Fruit fly (Drosophila melanogaster): Measurements from ENCODE around the gene Irp-1A.

Gene Irp-1A

DNA sequence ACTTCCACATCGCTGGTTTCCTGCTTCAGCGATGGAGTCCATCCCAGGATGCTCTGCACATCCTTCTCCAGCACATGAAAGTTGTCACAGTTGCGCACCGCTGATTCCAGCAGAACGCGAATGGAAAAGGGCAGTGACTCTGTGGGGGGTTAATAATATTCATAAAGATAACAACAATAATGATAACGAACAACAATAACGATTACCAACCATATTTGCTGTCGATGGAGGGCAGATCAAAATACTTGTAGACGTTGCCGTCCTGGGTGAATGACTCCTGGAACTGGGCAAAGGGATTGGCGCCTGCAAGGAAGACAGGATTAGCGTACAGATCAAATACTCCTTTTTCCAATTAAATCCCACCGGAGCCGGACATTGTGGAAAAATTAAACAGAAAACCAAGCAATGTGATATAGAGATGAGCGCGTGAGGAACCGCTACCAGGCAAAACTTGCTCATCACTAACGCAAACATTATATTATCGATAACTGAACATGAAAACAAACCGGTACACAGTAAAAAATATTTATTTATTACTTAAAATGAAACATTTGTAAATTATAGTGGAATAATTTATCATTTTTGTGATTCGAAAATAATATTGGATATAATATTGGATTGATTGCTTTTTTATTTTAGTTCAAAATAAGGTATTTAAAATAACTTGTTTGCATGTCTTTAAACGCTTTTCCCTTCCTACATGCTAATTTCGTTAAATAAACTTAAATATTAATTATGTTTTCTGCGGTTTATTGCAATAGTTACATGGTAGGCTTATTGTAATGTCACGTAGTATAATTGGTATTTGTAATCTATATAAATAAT lies at the start of gene Irp-1A:
TSS of gene Irp-1A (minus strand) at position 439 of the 825 bp plus-strand sequence.
- no peak for TF ChIP-seq Hr38 (GFP tag; optimal IDR thresholded peaks at IDR 0.05)
- peak; percentile 52 for TF ChIP-seq Sox102F (GFP tag; optimal IDR thresholded peaks at IDR 0.05)
- no peak for TF ChIP-seq dac (GFP tag; optimal IDR thresholded peaks at IDR 0.05)
- peak; percentile 54 for TF ChIP-seq vri (GFP tag; optimal IDR thresholded peaks at IDR 0.05)
- peak; percentile 89 for TF ChIP-seq Eip78C (GFP tag)
- peak; percentile 18 for TF ChIP-seq CG9139 (GFP tag; optimal IDR thresholded peaks at IDR 0.05)
- TF ChIP-seq Hr4 (GFP tag; optimal IDR thresholded peaks at IDR 0.05), result peak; percentile 54
- peak; percentile 47 for TF ChIP-seq CG11762 (GFP tag; optimal IDR thresholded peaks at IDR 0.05; ENCODE audit: insufficient read depth)
- peak; percentile 84; the same call in 2 of the 3 replicates for TF ChIP-seq eg (GFP tag; IDR thresholded peaks at IDR 0.05)
- peak; percentile 10 for TF ChIP-seq Eip93F (GFP tag; optimal IDR thresholded peaks at IDR 0.05)
- no peak for TF ChIP-seq CG4318 (GFP tag; optimal IDR thresholded peaks at IDR 0.05)
- TF ChIP-seq Hr39 (GFP tag; optimal IDR thresholded peaks at IDR 0.05), result peak; percentile 33
- peak; percentile 49 for TF ChIP-seq CG7368 (GFP tag; optimal IDR thresholded peaks at IDR 0.05)
- peak; percentile 40 for TF ChIP-seq CG6276 (GFP tag; optimal IDR thresholded peaks at IDR 0.05)
- TF ChIP-seq lz (GFP tag; optimal IDR thresholded peaks at IDR 0.05), result peak; percentile 47
- peak; percentile 55 for TF ChIP-seq net (GFP tag; optimal IDR thresholded peaks at IDR 0.05)
- TF ChIP-seq achi (GFP tag; optimal IDR thresholded peaks at IDR 0.05), result peak; percentile 52
- peak; percentile 88 for TF ChIP-seq CG15336 (GFP tag; IDR thresholded peaks at IDR 0.05)
- TF ChIP-seq Blimp-1 (GFP tag; optimal IDR thresholded peaks at IDR 0.05), result no peak
- peak; percentile 46 for TF ChIP-seq CG10669 (GFP tag; optimal IDR thresholded peaks at IDR 0.05)
- TF ChIP-seq CG8319 (GFP tag; optimal IDR thresholded peaks at IDR 0.05), result peak; percentile 2
- TF ChIP-seq CG11902 (GFP tag; optimal IDR thresholded peaks at IDR 0.05), result no peak
- no peak for TF ChIP-seq Ets21C (GFP tag; optimal IDR thresholded peaks at IDR 0.05)
- peak; percentile 50 for TF ChIP-seq CG6792 (GFP tag; optimal IDR thresholded peaks at IDR 0.05)
- TF ChIP-seq Smox (GFP tag; optimal IDR thresholded peaks at IDR 0.05), result peak; percentile 62
- TF ChIP-seq CG31627 (GFP tag; optimal IDR thresholded peaks at IDR 0.05), result peak; percentile 32
- no peak for TF ChIP-seq spab (GFP tag; optimal IDR thresholded peaks at IDR 0.05)
- TF ChIP-seq CG3032 (tag; optimal IDR thresholded peaks at IDR 0.05), result peak; percentile 78
- no peak for TF ChIP-seq CG6854 (GFP tag; optimal IDR thresholded peaks at IDR 0.05)
- TF ChIP-seq topi (GFP tag; optimal IDR thresholded peaks at IDR 0.05), result peak; percentile 47
- TF ChIP-seq esn (GFP tag; optimal IDR thresholded peaks at IDR 0.05), result peak; percentile 73
- TF ChIP-seq CG1621 (tag; optimal IDR thresholded peaks at IDR 0.05), result no peak
- TF ChIP-seq CG8632 (GFP tag; optimal IDR thresholded peaks at IDR 0.05), result peak; percentile 45
- TF ChIP-seq CG8119 (GFP tag; IDR thresholded peaks at IDR 0.05), result peak; percentile 80
- peak; percentile 46 for TF ChIP-seq Met (GFP tag; optimal IDR thresholded peaks at IDR 0.05)
- peak; percentile 71 for TF ChIP-seq OdsH (GFP tag; optimal IDR thresholded peaks at IDR 0.05)
- peak; percentile 66 for TF ChIP-seq Gug (GFP tag; IDR thresholded peaks at IDR 0.05)
- peak; percentile 46 for TF ChIP-seq Eip75B (GFP tag; optimal IDR thresholded peaks at IDR 0.05)
- peak in 1 of 2 experiments; percentile 24 for TF ChIP-seq salr (GFP tag; optimal IDR thresholded peaks at IDR 0.05)
- TF ChIP-seq CG32006 (GFP tag; optimal IDR thresholded peaks at IDR 0.05), result peak; percentile 62
- peak; percentile 22; the same call in 1 of the 2 replicates for TF ChIP-seq CG11294 (GFP tag; IDR thresholded peaks at IDR 0.05)
- TF ChIP-seq fkh (GFP tag; optimal IDR thresholded peaks at IDR 0.05), result peak; percentile 98
- peak; percentile 1 for TF ChIP-seq Sox15 (GFP tag; optimal IDR thresholded peaks at IDR 0.05)
- TF ChIP-seq fd59A (GFP tag; optimal IDR thresholded peaks at IDR 0.05), result no peak
- TF ChIP-seq Sox14 (GFP tag; optimal IDR thresholded peaks at IDR 0.05), result peak; percentile 46
- peak; percentile 71 for TF ChIP-seq CG34406 (GFP tag; optimal IDR thresholded peaks at IDR 0.05)
- peak; percentile 0 for TF ChIP-seq fd85E (GFP tag; optimal IDR thresholded peaks at IDR 0.05)
- TF ChIP-seq Lpt (GFP tag; optimal IDR thresholded peaks at IDR 0.05), result peak; percentile 54
- TF ChIP-seq CG10631 (GFP tag; optimal IDR thresholded peaks at IDR 0.05), result peak; percentile 71
- peak; percentile 97 for TF ChIP-seq svp (GFP tag)
- peak; percentile 68 for TF ChIP-seq CG3919 (GFP tag; optimal IDR thresholded peaks at IDR 0.05)
